Worm (Caenorhabditis elegans): ENCODE measurements around the gene cwf-19L2.

cwf-19L2 gene

ce11 chrIII:7262592-7262991, 30.8 kb upstream of the cwf-19L2 start:
- TF ChIP-seq sea-2 (GFP tag; IDR thresholded peaks at IDR 0.05) (no peak), F49E8.2 (tag; optimal IDR thresholded peaks at IDR 0.05; ENCODE audit: insufficient read depth) (no peak), atf-7 (tag; optimal IDR thresholded peaks at IDR 0.05) (no peak), F23B12.7 (tag; optimal IDR thresholded peaks at IDR 0.05; ENCODE audit: insufficient read depth) (no peak), sdz-38 (tag; optimal IDR thresholded peaks at IDR 0.05) (no peak), mes-4 (tag; optimal IDR thresholded peaks at IDR 0.05) (no peak), ceh-40 (GFP tag; IDR thresholded peaks at IDR 0.05) (no peak), hmg-1.2 (GFP tag; IDR thresholded peaks at IDR 0.05) (no peak), ceh-100 (GFP tag; IDR thresholded peaks at IDR 0.05) (no peak), unc-62 (GFP tag; optimal IDR thresholded peaks at IDR 0.05) (no peak), T07F8.4 (tag; optimal IDR thresholded peaks at IDR 0.05) (no peak), madf-3 (GFP tag; IDR thresholded peaks at IDR 0.05) (no peak), pbrm-1 (GFP tag; IDR thresholded peaks at IDR 0.05) (no peak), rcor-1 (GFP tag; IDR thresholded peaks at IDR 0.05) (no peak), F55B11.4 (tag; optimal IDR thresholded peaks at IDR 0.05; ENCODE audit: borderline replicate concordance, insufficient read depth) (no peak)

- TF ChIP-seq Y95B8A.8 (GFP tag; IDR thresholded peaks at IDR 0.05), result no peak
- no peak for TF ChIP-seq atf-7 (tag; optimal IDR thresholded peaks at IDR 0.05)
- TF ChIP-seq sptf-2 (GFP tag; optimal IDR thresholded peaks at IDR 0.05), result no peak
Measured at ce11 chrIII:7263028-7263427, 30.4 kb upstream of the cwf-19L2 start.

ce11 chrIII:7271083-7271482, 22.4 kb upstream of the cwf-19L2 start:
- TF ChIP-seq somi-1 (GFP tag; optimal IDR thresholded peaks at IDR 0.05) (peak; percentile 36), snpc-1.3 (tag; optimal IDR thresholded peaks at IDR 0.05; ENCODE audit: insufficient read depth) (no peak), C06A6.2 (GFP tag; conservative IDR thresholded peaks at IDR 0.05) (no peak), ama-1 (optimal IDR thresholded peaks at IDR 0.05) (peak; percentile 36), ama-1 (GFP tag; optimal IDR thresholded peaks at IDR 0.05) (no peak), nhr-80 (tag; optimal IDR thresholded peaks at IDR 0.05) (peak; percentile 22), pha-4 (tag; optimal IDR thresholded peaks at IDR 0.05) (no peak), bed-1 (GFP tag; IDR thresholded peaks at IDR 0.05) (no peak), ztf-26 (tag; optimal IDR thresholded peaks at IDR 0.05) (no peak), mcd-1 (GFP tag; IDR thresholded peaks at IDR 0.05) (no peak)

- no peak for TF ChIP-seq bed-1 (GFP tag; IDR thresholded peaks at IDR 0.05)
- no peak for TF ChIP-seq K11D2.4 (GFP tag; IDR thresholded peaks at IDR 0.05)
- no peak for TF ChIP-seq repo-1 (tag; optimal IDR thresholded peaks at IDR 0.05)
- 0 out of 2 replicates have a peak, but pooled peaks have one; percentile 52 for TF ChIP-seq pbrm-1 (GFP tag; IDR thresholded peaks at IDR 0.05)
- peak; percentile 41; the same call in 1 of the 2 replicates for TF ChIP-seq lir-1 (GFP tag; conservative IDR thresholded peaks at IDR 0.05)
- TF ChIP-seq dox-1 (GFP tag; IDR thresholded peaks at IDR 0.05), result peak; percentile 43; the same call in 1 of the 2 replicates
- TF ChIP-seq nhr-90 (tag; optimal IDR thresholded peaks at IDR 0.05), result no peak
- no peak for TF ChIP-seq somi-1 (GFP tag; optimal IDR thresholded peaks at IDR 0.05)
- TF ChIP-seq madf-8 (GFP tag; conservative IDR thresholded peaks at IDR 0.05), result no peak
- no peak for TF ChIP-seq egl-18 (GFP tag; IDR thresholded peaks at IDR 0.05)
- TF ChIP-seq F52B5.7 (tag; optimal IDR thresholded peaks at IDR 0.05), result no peak
- TF ChIP-seq nfyb-1 (GFP tag; IDR thresholded peaks at IDR 0.05), result peak; percentile 68
- 0 out of 2 replicates have a peak, but pooled peaks have one; percentile 16 for TF ChIP-seq attf-3 (GFP tag; conservative IDR thresholded peaks at IDR 0.05)
- TF ChIP-seq dpff-1 (tag; optimal IDR thresholded peaks at IDR 0.05), result no peak
- TF ChIP-seq ztf-26 (tag; optimal IDR thresholded peaks at IDR 0.05), result no peak
- no peak for TF ChIP-seq xnd-1 (tag; optimal IDR thresholded peaks at IDR 0.05)
- peak; percentile 18 for TF ChIP-seq gei-17 (GFP tag; optimal IDR thresholded peaks at IDR 0.05)
- peak; percentile 60 for TF ChIP-seq K12H6.12 (tag; optimal IDR thresholded peaks at IDR 0.05)
- no peak for TF ChIP-seq ceh-91 (GFP tag; IDR thresholded peaks at IDR 0.05)
- TF ChIP-seq Y53F4B.3 (GFP tag; IDR thresholded peaks at IDR 0.05), result no peak
- TF ChIP-seq F57A8.1 (GFP tag; optimal IDR thresholded peaks at IDR 0.05), result no peak
- TF ChIP-seq hrde-1 (tag; optimal IDR thresholded peaks at IDR 0.05; ENCODE audit: borderline replicate concordance), result no peak
- peak; percentile 53 for TF ChIP-seq atf-7 (tag; optimal IDR thresholded peaks at IDR 0.05)
- TF ChIP-seq ccch-3 (GFP tag; optimal IDR thresholded peaks at IDR 0.05), result no peak
Measured at ce11 chrIII:7272088-7272487, 21.3 kb upstream of the cwf-19L2 start.

All from whole organism, young adult.